Worm (Caenorhabditis elegans): ENCODE results near the gene F38A6.5.

ce11 chrV:20776761-20777160 lies 3.2 kb upstream of the F38A6.5 start:
- TF ChIP-seq fkh-10 (GFP tag; optimal IDR thresholded peaks at IDR 0.05) (no peak), ceh-82 (tag; optimal IDR thresholded peaks at IDR 0.05) (no peak), sea-2 (GFP tag; optimal IDR thresholded peaks at IDR 0.05) (no peak), ama-1 (optimal IDR thresholded peaks at IDR 0.05) (peak; percentile 92), ztf-4 (tag; optimal IDR thresholded peaks at IDR 0.05) (no peak), nhr-28 (tag; optimal IDR thresholded peaks at IDR 0.05) (no peak)

All from whole organism, L3 larva.